Worm (Caenorhabditis elegans): ENCODE data around the gene msp-78.
A peak's percentile ranks its signal among the peaks of the same experiment; 100 is the strongest.

Gene msp-78

ce11 chrIV:9748342-9748741, 21.5 kb upstream of the msp-78 start, which contains the start of gene C28D4.8:
Gene C28D4.8 (minus strand): TSS chrIV:9748442.
- TF ChIP-seq nhr-11 (tag; optimal IDR thresholded peaks at IDR 0.05) (no peak), R02D3.7 (tag; optimal IDR thresholded peaks at IDR 0.05) (no peak), ZK546.5 (tag; optimal IDR thresholded peaks at IDR 0.05) (no peak), nhr-237 (tag; optimal IDR thresholded peaks at IDR 0.05) (no peak), ztf-1 (GFP tag; conservative IDR thresholded peaks at IDR 0.05) (no peak), dmd-4 (tag; optimal IDR thresholded peaks at IDR 0.05) (no peak), C34F6.9 (tag; optimal IDR thresholded peaks at IDR 0.05) (no peak), peb-1 (tag; optimal IDR thresholded peaks at IDR 0.05) (no peak), F13H6.1 (tag; optimal IDR thresholded peaks at IDR 0.05) (no peak), lsy-2 (tag; optimal IDR thresholded peaks at IDR 0.05) (no peak), unc-39 (tag; optimal IDR thresholded peaks at IDR 0.05) (no peak), Y55F3AM.14 (GFP tag; optimal IDR thresholded peaks at IDR 0.05) (no peak), ztf-11 (tag; optimal IDR thresholded peaks at IDR 0.05) (no peak), nhr-12 (tag; optimal IDR thresholded peaks at IDR 0.05) (no peak), egl-27 (tag; optimal IDR thresholded peaks at IDR 0.05) (no peak), unc-62 (GFP tag; optimal IDR thresholded peaks at IDR 0.05) (no peak), nhr-25 (tag; optimal IDR thresholded peaks at IDR 0.05) (no peak), ztf-4 (tag; optimal IDR thresholded peaks at IDR 0.05) (no peak)

- TF ChIP-seq blmp-1 (tag; optimal IDR thresholded peaks at IDR 0.05; ENCODE audit: insufficient read depth) (no peak), zag-1 (tag; optimal IDR thresholded peaks at IDR 0.05) (no peak), nhr-11 (tag; optimal IDR thresholded peaks at IDR 0.05) (no peak), nhr-129 (tag; optimal IDR thresholded peaks at IDR 0.05) (no peak), egl-27 (tag; optimal IDR thresholded peaks at IDR 0.05) (no peak), C34F6.9 (tag; optimal IDR thresholded peaks at IDR 0.05) (no peak), peb-1 (tag; optimal IDR thresholded peaks at IDR 0.05) (no peak), nhr-23 (tag; optimal IDR thresholded peaks at IDR 0.05) (no peak), mbf-1 (tag; optimal IDR thresholded peaks at IDR 0.05) (no peak), snpc-4 (tag; optimal IDR thresholded peaks at IDR 0.05) (no peak)
Observed at ce11 chrIV:9755713-9756112, 14.1 kb upstream of the msp-78 start.

ce11 chrIV:9756647-9757424, 13.0 kb upstream of the msp-78 start:
- TF ChIP-seq lsy-2 (tag; optimal IDR thresholded peaks at IDR 0.05) (no peak), sma-3 (GFP tag; optimal IDR thresholded peaks at IDR 0.05) (peak; percentile 60), ama-1 (optimal IDR thresholded peaks at IDR 0.05) (no peak), blmp-1 (tag; optimal IDR thresholded peaks at IDR 0.05; ENCODE audit: insufficient read depth) (peak; percentile 51), F13H6.1 (tag; optimal IDR thresholded peaks at IDR 0.05) (peak; percentile 27), C34F6.9 (tag; optimal IDR thresholded peaks at IDR 0.05) (no peak), fos-1 (tag; optimal IDR thresholded peaks at IDR 0.05) (peak; percentile 73), nhr-11 (tag; optimal IDR thresholded peaks at IDR 0.05) (no peak), dmd-4 (tag; optimal IDR thresholded peaks at IDR 0.05) (no peak), nhr-129 (tag; optimal IDR thresholded peaks at IDR 0.05) (peak; percentile 1), zag-1 (tag; optimal IDR thresholded peaks at IDR 0.05) (no peak), aly-2 (tag; optimal IDR thresholded peaks at IDR 0.05) (no peak), nhr-77 (tag; optimal IDR thresholded peaks at IDR 0.05) (no peak), ztf-4 (tag; optimal IDR thresholded peaks at IDR 0.05) (no peak), mab-5 (tag; optimal IDR thresholded peaks at IDR 0.05) (no peak), mbf-1 (tag; optimal IDR thresholded peaks at IDR 0.05) (no peak), elt-1 (tag; optimal IDR thresholded peaks at IDR 0.05) (no peak), lin-39 (tag; optimal IDR thresholded peaks at IDR 0.05) (no peak), nhr-21 (tag; optimal IDR thresholded peaks at IDR 0.05) (peak; percentile 53), sma-9 (GFP tag; optimal IDR thresholded peaks at IDR 0.05) (peak; percentile 59), sma-9 (tag; optimal IDR thresholded peaks at IDR 0.05) (no peak), ztf-1 (GFP tag; conservative IDR thresholded peaks at IDR 0.05) (no peak), unc-62 (GFP tag; optimal IDR thresholded peaks at IDR 0.05) (no peak), alr-1 (tag; optimal IDR thresholded peaks at IDR 0.05) (no peak), ztf-11 (tag; optimal IDR thresholded peaks at IDR 0.05) (no peak), nhr-12 (tag; optimal IDR thresholded peaks at IDR 0.05) (no peak), crh-2 (tag; optimal IDR thresholded peaks at IDR 0.05) (peak; percentile 62), ceh-16 (tag; optimal IDR thresholded peaks at IDR 0.05) (no peak), nhr-23 (tag; optimal IDR thresholded peaks at IDR 0.05) (no peak), unc-55 (GFP tag; optimal IDR thresholded peaks at IDR 0.05) (no peak), Y55F3AM.14 (GFP tag; optimal IDR thresholded peaks at IDR 0.05) (no peak), lin-13 (GFP tag; optimal IDR thresholded peaks at IDR 0.05) (no peak), sem-4 (tag; optimal IDR thresholded peaks at IDR 0.05) (no peak), unc-39 (tag; optimal IDR thresholded peaks at IDR 0.05) (no peak), nhr-237 (tag; optimal IDR thresholded peaks at IDR 0.05) (no peak), elt-3 (tag; optimal IDR thresholded peaks at IDR 0.05) (no peak), nhr-25 (tag; optimal IDR thresholded peaks at IDR 0.05) (peak; percentile 69), egl-27 (tag; optimal IDR thresholded peaks at IDR 0.05) (no peak), R02D3.7 (tag; optimal IDR thresholded peaks at IDR 0.05) (no peak), lin-11 (tag; optimal IDR thresholded peaks at IDR 0.05) (no peak), nhr-10 (tag; optimal IDR thresholded peaks at IDR 0.05) (no peak), peb-1 (tag; optimal IDR thresholded peaks at IDR 0.05) (no peak), skn-1 (tag; optimal IDR thresholded peaks at IDR 0.05) (no peak), gmeb-1 (tag; optimal IDR thresholded peaks at IDR 0.05) (peak; percentile 55)
